Worm (Caenorhabditis elegans): ENCODE data around the gene duxl-1.
"Not testable (repeated sequence)": the region's sequence is repeated elsewhere in the genome, so short reads cannot be mapped to it uniquely, and the experiment has no call there.

duxl-1 gene

DNA sequence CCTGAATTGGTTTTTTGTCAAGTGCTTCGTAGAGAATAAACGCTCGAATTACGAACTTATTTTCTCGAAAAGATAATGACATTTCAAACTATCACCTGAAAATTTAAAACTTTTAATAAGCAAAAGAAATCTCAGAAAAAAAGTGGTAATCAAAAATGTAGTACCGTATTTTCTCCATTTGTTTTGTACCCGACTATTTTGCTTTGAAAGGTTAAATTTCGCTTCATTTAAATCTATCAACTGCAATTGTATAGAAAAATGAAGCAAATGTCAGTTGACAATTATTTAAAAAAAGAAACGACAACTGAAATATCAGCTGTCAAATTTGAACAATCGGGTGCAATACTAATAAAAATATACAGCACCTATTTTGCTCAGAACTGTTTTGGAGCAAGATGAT, 42.3 kb upstream of the duxl-1 start, which contains the start of gene fbxa-158:
Gene fbxa-158, minus strand, starts transcription at position 101 of the 400 bp plus-strand sequence.
- no peak for TF ChIP-seq sma-9 (GFP tag; optimal IDR thresholded peaks at IDR 0.05)
- no peak for TF ChIP-seq sma-9 (tag; optimal IDR thresholded peaks at IDR 0.05)
- no peak for TF ChIP-seq ztf-1 (GFP tag; conservative IDR thresholded peaks at IDR 0.05)
- TF ChIP-seq R02D3.7 (tag; optimal IDR thresholded peaks at IDR 0.05): no peak
- TF ChIP-seq nhr-77 (tag; optimal IDR thresholded peaks at IDR 0.05): no peak
- no peak for TF ChIP-seq peb-1 (tag; optimal IDR thresholded peaks at IDR 0.05)
- TF ChIP-seq zag-1 (tag; optimal IDR thresholded peaks at IDR 0.05): no peak
- TF ChIP-seq nhr-12 (tag; optimal IDR thresholded peaks at IDR 0.05): no peak
- TF ChIP-seq nhr-23 (tag; optimal IDR thresholded peaks at IDR 0.05): no peak
- no peak for TF ChIP-seq Y55F3AM.14 (GFP tag; optimal IDR thresholded peaks at IDR 0.05)
- no peak for TF ChIP-seq ztf-4 (tag; optimal IDR thresholded peaks at IDR 0.05)
- TF ChIP-seq ZK546.5 (tag; optimal IDR thresholded peaks at IDR 0.05): no peak
- TF ChIP-seq dmd-4 (tag; optimal IDR thresholded peaks at IDR 0.05): no peak
- no peak for TF ChIP-seq ceh-16 (tag; optimal IDR thresholded peaks at IDR 0.05)
- TF ChIP-seq ztf-11 (tag; optimal IDR thresholded peaks at IDR 0.05): no peak
- TF ChIP-seq lin-13 (GFP tag; optimal IDR thresholded peaks at IDR 0.05): no peak
- no peak for TF ChIP-seq elt-1 (tag; optimal IDR thresholded peaks at IDR 0.05)

DNA sequence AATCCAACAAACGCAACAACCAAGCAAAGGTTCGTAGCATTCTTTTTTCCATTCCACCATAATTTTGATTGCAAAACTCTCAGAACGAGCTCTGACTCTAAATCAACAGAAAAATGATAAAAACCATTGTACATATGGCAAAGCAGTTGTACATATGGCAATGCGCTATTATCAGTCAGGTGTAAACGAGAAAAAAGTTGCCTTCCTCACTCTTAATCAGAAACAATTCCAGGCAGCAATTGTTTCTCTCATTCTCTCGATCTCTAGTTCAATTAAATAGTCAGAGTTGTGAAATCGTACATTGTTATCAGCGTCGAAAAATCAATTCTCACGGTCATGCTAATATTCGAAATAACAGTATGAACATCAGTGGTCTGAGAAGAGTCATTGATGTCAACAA, 41.7 kb upstream of the duxl-1 start:
- TF ChIP-seq egl-27 (tag; optimal IDR thresholded peaks at IDR 0.05) (no peak), ceh-82 (tag; optimal IDR thresholded peaks at IDR 0.05) (no peak), elt-1 (tag; optimal IDR thresholded peaks at IDR 0.05) (no peak), fos-1 (tag; optimal IDR thresholded peaks at IDR 0.05) (peak; percentile 44), mab-5 (tag; optimal IDR thresholded peaks at IDR 0.05) (no peak)

ce11 chrII:1624572-1624971, 38.9 kb upstream of the duxl-1 start, which contains the start of gene fbxa-160:
Gene fbxa-160, minus strand, starts transcription at chrII:1624672.
- TF ChIP-seq dmd-4 (tag; optimal IDR thresholded peaks at IDR 0.05) (no peak), alr-1 (tag; optimal IDR thresholded peaks at IDR 0.05) (no peak), nhr-23 (tag; optimal IDR thresholded peaks at IDR 0.05) (no peak), snpc-4 (tag; optimal IDR thresholded peaks at IDR 0.05) (no peak), egl-27 (tag; optimal IDR thresholded peaks at IDR 0.05) (no peak), nhr-129 (tag; optimal IDR thresholded peaks at IDR 0.05) (no peak), elt-1 (tag; optimal IDR thresholded peaks at IDR 0.05) (no peak), ceh-16 (tag; optimal IDR thresholded peaks at IDR 0.05) (no peak), lin-39 (tag; optimal IDR thresholded peaks at IDR 0.05) (no peak), ama-1 (optimal IDR thresholded peaks at IDR 0.05) (no peak), zag-1 (tag; optimal IDR thresholded peaks at IDR 0.05) (no peak), nhr-12 (tag; optimal IDR thresholded peaks at IDR 0.05) (no peak)

DNA sequence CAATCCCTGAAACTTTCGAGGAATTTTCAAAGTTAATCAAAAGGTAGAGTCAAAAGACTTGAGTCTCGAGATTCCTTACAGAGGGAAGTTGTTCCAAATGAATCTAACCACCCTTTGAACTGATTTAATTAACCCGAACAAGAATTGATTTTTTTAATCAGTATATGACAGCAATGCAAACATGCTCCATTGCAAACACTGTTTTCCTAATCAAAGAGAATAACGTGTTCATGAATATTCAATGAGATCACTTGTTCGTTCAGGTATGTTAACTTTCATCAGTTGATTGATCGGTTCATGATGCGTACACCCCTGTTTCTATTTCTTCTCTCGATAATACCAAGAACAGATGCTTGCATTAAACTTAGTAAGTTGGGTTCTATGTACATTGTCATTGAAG, 37.8 kb upstream of the duxl-1 start, which contains the start of gene C08E3.14:
Gene C08E3.14, plus strand, starts transcription at position 301 of the 400 bp plus-strand sequence.
- no peak for TF ChIP-seq nhr-129 (tag; optimal IDR thresholded peaks at IDR 0.05)

- not testable (repeated sequence) for TF ChIP-seq mab-5, mdl-1, elt-1 (tag; optimal IDR thresholded peaks at IDR 0.05)
Observed at ce11 chrII:1627783-1628182, 35.7 kb upstream of the duxl-1 start, which contains the start of gene C08E3.15. Gene C08E3.15, minus strand, starts transcription at chrII:1627883.

DNA sequence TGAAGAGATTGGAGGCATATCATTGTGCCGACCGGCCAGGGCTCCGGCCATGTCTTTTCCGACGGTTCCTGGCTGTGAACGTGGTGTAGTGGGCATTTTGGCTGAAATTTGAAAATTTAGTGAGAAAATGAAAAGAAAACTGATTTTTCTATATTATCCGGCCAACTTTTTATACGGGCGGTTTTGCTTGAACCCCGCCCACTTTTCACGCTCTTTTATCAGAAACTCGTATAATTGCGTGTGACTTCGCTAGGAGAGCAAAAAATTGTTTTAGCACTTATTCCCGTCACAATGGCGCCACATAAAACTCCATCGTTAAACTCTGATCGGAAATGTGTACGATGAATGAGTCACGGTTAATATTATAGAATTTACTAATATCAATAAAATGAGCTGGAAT, 31.3 kb upstream of the duxl-1 start, which contains the start of gene C08E3.13:
Gene C08E3.13, minus strand, starts transcription at position 101 of the 400 bp plus-strand sequence.
- not testable (repeated sequence) for TF ChIP-seq lin-13 (GFP tag; optimal IDR thresholded peaks at IDR 0.05); nhr-21 (tag; optimal IDR thresholded peaks at IDR 0.05); nhr-10 (tag; optimal IDR thresholded peaks at IDR 0.05)

ce11 chrII:1633490-1633889, 30.0 kb upstream of the duxl-1 start, which contains the start of gene C08E3.1:
Gene C08E3.1, plus strand, starts transcription at chrII:1633790.
- not testable (repeated sequence) for TF ChIP-seq nhr-12, C34F6.9, zag-1 (tag; optimal IDR thresholded peaks at IDR 0.05)

All from whole organism, L2 larva.